Fruit fly (Drosophila melanogaster): ENCODE results near the gene pzg.

pzg gene

DNA sequence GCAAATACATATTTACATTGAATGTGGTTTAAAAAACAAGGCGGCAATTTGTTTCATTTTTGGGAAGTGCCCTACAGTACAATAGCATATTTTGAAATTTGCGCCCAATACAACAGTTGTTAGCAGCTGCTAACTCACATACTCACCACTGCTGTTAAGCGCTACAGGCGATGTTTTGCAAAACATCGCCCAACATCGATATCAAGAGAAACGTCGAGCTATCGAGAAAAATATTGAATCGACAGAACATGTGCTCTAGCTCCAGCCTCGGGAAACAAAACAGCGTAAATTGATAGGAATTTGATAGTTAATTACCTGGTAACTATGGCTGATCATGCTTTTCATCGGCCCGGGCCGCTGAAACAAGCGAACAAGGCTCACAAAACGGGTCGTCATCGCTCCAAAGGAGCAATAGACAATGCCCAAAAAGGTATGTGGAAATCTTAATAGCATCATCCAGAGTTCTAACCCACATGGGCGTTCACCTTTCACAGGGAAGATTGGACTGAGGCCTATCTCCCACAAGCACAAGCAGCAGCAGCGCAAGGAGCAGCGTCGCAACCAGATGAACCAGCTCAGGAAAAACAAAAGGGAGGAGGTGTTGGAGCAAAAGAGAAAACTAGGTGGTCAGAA is 49.2 kb downstream of the pzg start, which contains the start of gene Tsr1 (continued):
- TF ChIP-seq CG7963 (GFP tag; IDR thresholded peaks at IDR 0.05; ENCODE audit: partially characterized antibody) (peak; percentile 83), CG8924 (tag; optimal IDR thresholded peaks at IDR 0.05) (no peak), Doc3 (GFP tag; IDR thresholded peaks at IDR 0.05; ENCODE audit: partially characterized antibody) (peak; percentile 78), MBD-R2 (GFP tag; IDR thresholded peaks at IDR 0.05) (peak; percentile 47), nom (GFP tag; optimal IDR thresholded peaks at IDR 0.05) (no peak), HmgZ (tag; optimal IDR thresholded peaks at IDR 0.05) (peak; percentile 33), CG2712 (tag; optimal IDR thresholded peaks at IDR 0.05) (peak; percentile 59), Bgb (GFP tag; IDR thresholded peaks at IDR 0.05; ENCODE audit: partially characterized antibody) (peak; percentile 92), Dp (GFP tag; optimal IDR thresholded peaks at IDR 0.05) (peak; percentile 88), tna (GFP tag; IDR thresholded peaks at IDR 0.05; ENCODE audit: partially characterized antibody) (peak; percentile 67), CG43689 (GFP tag; IDR thresholded peaks at IDR 0.05) (no peak), luna (GFP tag; optimal IDR thresholded peaks at IDR 0.05) (no peak), CG13296 (GFP tag; optimal IDR thresholded peaks at IDR 0.05) (no peak), lab (GFP tag; optimal IDR thresholded peaks at IDR 0.05) (no peak), Ssrp (tag; optimal IDR thresholded peaks at IDR 0.05) (no peak), CG2129 (GFP tag; IDR thresholded peaks at IDR 0.05; ENCODE audit: partially characterized antibody) (peak; percentile 67), stwl (tag; optimal IDR thresholded peaks at IDR 0.05) (peak; percentile 43), CG14860 (GFP tag; IDR thresholded peaks at IDR 0.05; ENCODE audit: partially characterized antibody) (peak; percentile 69), vnd (GFP tag; IDR thresholded peaks at IDR 0.05; ENCODE audit: partially characterized antibody) (peak; percentile 79), emc (GFP tag; optimal IDR thresholded peaks at IDR 0.05) (no peak), Dfd (GFP tag; optimal IDR thresholded peaks at IDR 0.05) (no peak), Jarid2 (GFP tag; optimal IDR thresholded peaks at IDR 0.05) (no peak), D19A (tag; optimal IDR thresholded peaks at IDR 0.05) (no peak), Sry-β (GFP tag; optimal IDR thresholded peaks at IDR 0.05) (no peak), Scr (GFP tag; IDR thresholded peaks at IDR 0.05; ENCODE audit: partially characterized antibody) (peak; percentile 89), YL-1 (GFP tag; optimal IDR thresholded peaks at IDR 0.05) (peak; percentile 78), zen2 (GFP tag; IDR thresholded peaks at IDR 0.05; ENCODE audit: partially characterized antibody) (peak; percentile 94), trem (tag; optimal IDR thresholded peaks at IDR 0.05) (peak; percentile 47), cg (GFP tag; optimal IDR thresholded peaks at IDR 0.05) (no peak), amos (GFP tag; IDR thresholded peaks at IDR 0.05; ENCODE audit: partially characterized antibody) (peak; percentile 93), E2f2 (GFP tag; IDR thresholded peaks at IDR 0.05) (peak; percentile 93), gsb (GFP tag; IDR thresholded peaks at IDR 0.05) (no peak), pita (GFP tag; optimal IDR thresholded peaks at IDR 0.05) (no peak), Sry-δ (GFP tag; optimal IDR thresholded peaks at IDR 0.05) (peak; percentile 74), CG6791 (GFP tag; IDR thresholded peaks at IDR 0.05; ENCODE audit: partially characterized antibody) (peak; percentile 82), CG8290 (GFP tag; optimal IDR thresholded peaks at IDR 0.05) (no peak), CG8290 (tag; optimal IDR thresholded peaks at IDR 0.05) (no peak), Dll (GFP tag; IDR thresholded peaks at IDR 0.05; ENCODE audit: partially characterized antibody) (peak; percentile 88), slou (GFP tag; optimal IDR thresholded peaks at IDR 0.05) (no peak), hbn (GFP tag; IDR thresholded peaks at IDR 0.05; ENCODE audit: partially characterized antibody) (peak; percentile 83), D (optimal IDR thresholded peaks at IDR 0.05) (no peak), D (GFP tag; optimal IDR thresholded peaks at IDR 0.05) (no peak), mld (GFP tag; IDR thresholded peaks at IDR 0.05; ENCODE audit: partially characterized antibody) (peak; percentile 82), CG15514 (GFP tag; optimal IDR thresholded peaks at IDR 0.05) (peak; percentile 54), CG17186 (GFP tag; optimal IDR thresholded peaks at IDR 0.05) (peak; percentile 88), CG17829 (tag; optimal IDR thresholded peaks at IDR 0.05) (no peak), Dref (GFP tag; IDR thresholded peaks at IDR 0.05) (peak; percentile 80), Max (GFP tag; optimal IDR thresholded peaks at IDR 0.05) (peak; percentile 76)

Measured in whole organism, embryonic.